Worm (Caenorhabditis elegans) whole organism, L1 larva: ENCODE measurements around the gene ncx-1.

Experiments
- C04F5.9 ChIP-seq: sonication (generic microtip); optimal IDR thresholded peaks from 2 replicates; lab custom pipeline; 2016; ENCODE audit warnings: missing genetic modification characterization, missing compliant biosample characterization
- alr-1 ChIP-seq: fragments of 200-800 bp; sonication (Bioruptor generic); optimal IDR thresholded peaks from 2 replicates; lab custom pipeline; 2018; ENCODE audit warnings: borderline replicate concordance, mild to moderate bottlenecking, missing genetic modification characterization, missing compliant biosample characterization
- aly-2 ChIP-seq: fragments of 150-350 bp; optimal IDR thresholded peaks from 2 replicates; lab custom pipeline; 2014; ENCODE audit warnings: missing biosample characterization, missing genetic modification characterization
- blmp-1 ChIP-seq: fragments of 150-350 bp; optimal IDR thresholded peaks from 2 replicates; lab custom pipeline; 2014; ENCODE audit warnings: missing biosample characterization, missing genetic modification characterization
- ceh-63 ChIP-seq: fragments of 200-800 bp; sonication (Bioruptor generic); optimal IDR thresholded peaks from 2 replicates; lab custom pipeline; 2018; ENCODE audit warnings: mild to moderate bottlenecking, missing genetic modification characterization, missing compliant biosample characterization
- egl-13 ChIP-seq: sonication (generic microtip); optimal IDR thresholded peaks from 2 replicates; lab custom pipeline; 2016; ENCODE audit warnings: missing genotype, missing genetic modification reagents, missing genetic modification characterization, missing compliant biosample characterization
- jun-1 ChIP-seq: fragments of 150-350 bp; optimal IDR thresholded peaks from 2 replicates; lab custom pipeline; 2014; ENCODE audit warnings: missing biosample characterization, missing genetic modification reagents, missing genetic modification characterization
- lin-13 ChIP-seq: fragments of 150-350 bp; optimal IDR thresholded peaks from 2 replicates; lab custom pipeline; 2014; ENCODE audit warnings: missing biosample characterization, missing genetic modification reagents, missing genetic modification characterization
- lin-15B ChIP-seq: fragments of 150-350 bp; sonication (generic microtip); optimal IDR thresholded peaks from 3 replicates; lab custom pipeline; 2014; ENCODE audit warnings: missing biosample characterization, missing genetic modification characterization
- mef-2 ChIP-seq: fragments of 150-350 bp; optimal IDR thresholded peaks from 2 replicates; lab custom pipeline; 2014; ENCODE audit warnings: missing biosample characterization, missing genetic modification characterization
- nhr-20 ChIP-seq: sonication (generic microtip); optimal IDR thresholded peaks from 2 replicates; lab custom pipeline; 2016; ENCODE audit warnings: mild to moderate bottlenecking, missing genetic modification characterization, missing compliant biosample characterization
- sup-37 ChIP-seq: fragments of 200-800 bp; sonication (Bioruptor generic); optimal IDR thresholded peaks from 2 replicates; lab custom pipeline; 2018; ENCODE audit warnings: mild to moderate bottlenecking, missing genetic modification characterization, missing compliant biosample characterization
- zag-1 ChIP-seq: fragments of 150-350 bp; optimal IDR thresholded peaks from 2 replicates; lab custom pipeline; 2014; ENCODE audit warnings: missing biosample characterization, missing genetic modification characterization
- ztf-11 ChIP-seq, 2 experiments: sonication (generic microtip); optimal IDR thresholded peaks; 2 replicates each; lab custom pipeline; 2016 to 2017; ENCODE audit warnings: missing genetic modification characterization in 2 of 2, missing biosample characterization in 1 of 2, missing compliant biosample characterization in 1 of 2

ce11 chrV:20142285-20142684 is 21.8 kb upstream of the ncx-1 start, which contains the start of gene Y113G7A.12:
- no peak for TF ChIP-seq C04F5.9 (tag; lab: Kevin White, UChicago)
- no peak for TF ChIP-seq blmp-1 (tag; lab: Kevin White, UChicago)
- TF ChIP-seq ceh-63 (GFP tag; lab: Kevin White, UChicago): no peak
- no peak for TF ChIP-seq egl-13 (tag; lab: Kevin White, UChicago)
- no peak for TF ChIP-seq ztf-11 (tag; optimal IDR thresholded peaks at IDR 0.05; lab: Kevin White, UChicago)
- TF ChIP-seq sup-37 (GFP tag; lab: Kevin White, UChicago): no peak
- TF ChIP-seq zag-1 (tag; lab: Kevin White, UChicago): no peak
- no peak for TF ChIP-seq lin-13 (GFP tag; lab: Kevin White, UChicago)
- no peak for TF ChIP-seq mef-2 (tag; lab: Kevin White, UChicago)
- TF ChIP-seq lin-15B (tag; lab: Kevin White, UChicago): no peak
- no peak for TF ChIP-seq alr-1
- TF ChIP-seq jun-1: no peak
- TF ChIP-seq nhr-20 (tag; lab: Kevin White, UChicago): no peak
- TF ChIP-seq aly-2: no peak
